Worm (Caenorhabditis elegans) whole organism, midembryonic: ENCODE measurements around the gene rbm-28.

Experiments
- cog-1 ChIP-seq: sonication (generic microtip); optimal IDR thresholded peaks from 2 replicates; lab custom pipeline; 2016; ENCODE audit warnings: missing genetic modification characterization, missing compliant biosample characterization
- flt-1 ChIP-seq: fragments of 200-800 bp; sonication (Bioruptor generic); IDR thresholded peaks from 2 replicates; pipeline ENCODE4 v1.3.6; 2022; ENCODE audit warnings: missing genetic modification characterization, missing compliant biosample characterization
- klf-2 ChIP-seq: fragments of 200-800 bp; sonication (Bioruptor generic); conservative IDR thresholded peaks from 2 replicates; pipeline ENCODE4 v1.3.6; 2022; ENCODE audit warnings: missing genetic modification reagents, missing genetic modification characterization, missing compliant biosample characterization
- med-1 ChIP-seq: sonication (generic microtip); optimal IDR thresholded peaks from 2 replicates; lab custom pipeline; 2017; ENCODE audit warnings: missing genetic modification characterization, mild to moderate bottlenecking, missing compliant biosample characterization, antibody characterized with exemption, missing genetic modification reagents; ENCODE audit not compliant: insufficient read depth
- ref-1 ChIP-seq: fragments of 200-800 bp; sonication (Bioruptor generic); conservative IDR thresholded peaks from 2 replicates; pipeline ENCODE4 v1.3.6; 2022; ENCODE audit warnings: missing genetic modification reagents, missing genetic modification characterization, missing compliant biosample characterization
- tab-1 ChIP-seq: fragments of 200-800 bp; sonication (Bioruptor generic); IDR thresholded peaks from 2 replicates; pipeline ENCODE4 v1.3.6; 2022; ENCODE audit warnings: missing genetic modification characterization, missing compliant biosample characterization
- ztf-23 ChIP-seq: fragments of 200-800 bp; sonication (Bioruptor generic); IDR thresholded peaks from 2 replicates; pipeline ENCODE4 v1.3.6; 2022; ENCODE audit warnings: missing genetic modification reagents, missing genetic modification characterization, missing compliant biosample characterization
- ztf-29 ChIP-seq: fragments of 200-800 bp; sonication (Bioruptor generic); IDR thresholded peaks from 2 replicates; pipeline ENCODE4 v1.3.6; 2022; ENCODE audit warnings: missing genetic modification reagents, missing genetic modification characterization, missing compliant biosample characterization

DNA sequence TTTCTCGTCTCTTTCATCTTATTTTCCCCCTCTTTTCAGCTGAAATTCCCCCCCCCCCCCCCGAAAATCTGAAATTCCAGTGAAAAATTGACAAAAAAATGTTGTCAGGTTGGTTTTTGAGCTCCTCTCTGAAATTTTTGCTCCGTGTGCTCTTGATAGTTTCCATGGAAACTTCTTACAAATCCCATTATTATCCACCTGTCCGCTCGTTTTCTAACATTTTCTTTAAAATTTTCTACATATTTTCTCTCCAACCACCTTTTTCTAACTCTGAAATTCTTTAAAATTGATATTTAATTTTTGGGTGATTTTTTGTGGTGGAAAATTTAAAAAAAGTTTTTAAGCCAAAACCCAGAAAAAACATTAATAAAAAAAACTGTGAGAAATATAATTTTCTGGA lies 9.6 kb downstream of the rbm-28 start, which contains the start of gene gpx-2:
- TF ChIP-seq ztf-23 (GFP tag; lab: Robert Waterston, UW) (no peak), klf-2 (GFP tag; lab: Robert Waterston, UW) (no peak), ztf-29 (GFP tag; lab: Robert Waterston, UW) (no peak), flt-1 (GFP tag; lab: Robert Waterston, UW) (no peak), ref-1 (GFP tag; lab: Robert Waterston, UW) (no peak), med-1 (GFP tag; lab: Kevin White, UChicago) (no peak), cog-1 (tag; lab: Kevin White, UChicago) (no peak), tab-1 (no peak)
